Worm (Caenorhabditis elegans) whole organism, L4 larva: ENCODE measurements around the gene nspg-7.2.

Experiments
- T20F7.1 ChIP-seq: fragments of 200-800 bp; sonication (Bioruptor generic); optimal IDR thresholded peaks from 2 replicates; lab custom pipeline; 2018; ENCODE audit warnings: mild to moderate bottlenecking, missing genetic modification characterization, missing compliant biosample characterization
- hlh-11 ChIP-seq: fragments of 200-800 bp; sonication (Bioruptor generic); optimal IDR thresholded peaks from 2 replicates; lab custom pipeline; 2018; ENCODE audit warnings: mild to moderate bottlenecking, missing genetic modification characterization, missing compliant biosample characterization
- nhr-76 ChIP-seq: fragments of 150-350 bp; optimal IDR thresholded peaks from 2 replicates; lab custom pipeline; 2014; ENCODE audit warnings: missing biosample characterization, missing genetic modification characterization
- rbr-2 ChIP-seq: sonication (generic microtip); optimal IDR thresholded peaks from 2 replicates; lab custom pipeline; 2016; ENCODE audit warnings: missing genotype, missing genetic modification characterization, missing compliant biosample characterization
- unc-62 ChIP-seq, 3 experiments: fragments of 150-350 bp in 1 of 3; sonication (generic microtip); optimal IDR thresholded peaks in 2 of 3; peaks in 1 of 3; 1 replicate in 1 of 3; 2 replicates in 2 of 3; lab custom pipeline; 2014 to 2017; ENCODE audit warnings: missing biosample characterization in 3 of 3, missing genetic modification characterization in 3 of 3, missing genetic modification reagents in 3 of 3, missing genotype in 1 of 3
- vab-7 ChIP-seq: fragments of 200-800 bp; sonication (Bioruptor generic); IDR thresholded peaks from 2 replicates; pipeline ENCODE4 v1.3.6; 2022; ENCODE audit warnings: missing genetic modification reagents, missing genetic modification characterization, missing compliant biosample characterization

nspg-7.2 gene

ce11 chrIII:3219050-3219449 is 39.2 kb downstream of the nspg-7.2 start, which contains the start of gene frm-8:
Gene frm-8, minus strand, starts transcription at chrIII:3219150.
- no peak for TF ChIP-seq rbr-2 (tag; lab: Kevin White, UChicago)
- TF ChIP-seq T20F7.1 (GFP tag; lab: Kevin White, UChicago) = no peak
- TF ChIP-seq vab-7 (GFP tag; lab: Robert Waterston, UW) = no peak
- TF ChIP-seq nhr-76 (tag; lab: Kevin White, UChicago) = no peak
- TF ChIP-seq unc-62 (GFP tag; optimal IDR thresholded peaks at IDR 0.05 in 1 of 2; lab: Kevin White, UChicago) = no peak
- no peak for TF ChIP-seq unc-62 (tag; optimal IDR thresholded peaks at IDR 0.05; lab: Kevin White, UChicago)
- TF ChIP-seq hlh-11 = no peak
